Worm (Caenorhabditis elegans): ENCODE measurements around the gene tbx-8.

DNA sequence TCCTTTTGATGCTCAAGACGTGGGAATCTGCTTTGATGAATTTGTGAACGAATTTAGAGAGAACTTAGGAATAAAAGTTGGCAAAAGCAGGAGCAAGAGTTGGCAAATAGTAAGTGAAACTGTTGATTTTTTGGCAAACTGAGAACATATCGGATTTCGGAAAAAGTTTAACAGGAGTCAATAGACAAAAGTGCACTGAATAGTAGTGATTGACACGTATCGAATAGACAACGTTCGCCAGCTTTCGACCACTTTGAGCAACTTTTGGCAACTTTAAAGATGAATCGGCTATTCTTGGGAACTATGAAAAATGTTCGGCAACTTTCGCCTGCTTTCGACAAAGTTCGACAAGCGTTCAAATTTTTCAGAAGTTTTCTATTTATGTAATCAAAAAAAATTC lies 44.5 kb downstream of the tbx-8 start, which contains the start of gene M03C11.9:
- TF ChIP-seq cog-1 (tag; optimal IDR thresholded peaks at IDR 0.05) (no peak), T22C8.4 (GFP tag; IDR thresholded peaks at IDR 0.05) (no peak), ztf-23 (GFP tag; IDR thresholded peaks at IDR 0.05) (no peak), ztf-29 (GFP tag; IDR thresholded peaks at IDR 0.05) (no peak)

All from whole organism, midembryonic.